Fruit fly (Drosophila melanogaster): Measurements from ENCODE around the gene ATPsynbetaL.

The ATPsynbetaL gene

dm6 chr3L:16128481-16128972, 30.9 kb downstream of the ATPsynbetaL start, which contains the start of gene Pgm1 (continued):
- peak in 1 of 2 experiments; percentile 82 for TF ChIP-seq Eip74EF (GFP tag; optimal IDR thresholded peaks at IDR 0.05)
- TF ChIP-seq MTF-1 (GFP tag; optimal IDR thresholded peaks at IDR 0.05; ENCODE audit: borderline replicate concordance), result no peak
- no peak for TF ChIP-seq CG15269 (tag; optimal IDR thresholded peaks at IDR 0.05)
- peak; percentile 75 for TF ChIP-seq CG15479 (GFP tag; optimal IDR thresholded peaks at IDR 0.05)
- TF ChIP-seq ato (GFP tag; IDR thresholded peaks at IDR 0.05; ENCODE audit: partially characterized antibody), result no peak
- peak; percentile 97 for TF ChIP-seq exex (tag; optimal IDR thresholded peaks at IDR 0.05)
- TF ChIP-seq maf-S (GFP tag; optimal IDR thresholded peaks at IDR 0.05), result peak; percentile 88
- peak; percentile 81 for TF ChIP-seq CG12236 (GFP tag; optimal IDR thresholded peaks at IDR 0.05)
- TF ChIP-seq cas (GFP tag; IDR thresholded peaks at IDR 0.05), result peak; percentile 49; the same call in 1 of the 2 replicates
- peak; percentile 65 for TF ChIP-seq CG8765 (GFP tag; IDR thresholded peaks at IDR 0.05)
- TF ChIP-seq az2 (GFP tag; optimal IDR thresholded peaks at IDR 0.05), result peak; percentile 83
- TF ChIP-seq cwo (GFP tag; optimal IDR thresholded peaks at IDR 0.05), result peak; percentile 82
- no peak for TF ChIP-seq Deaf1 (tag; optimal IDR thresholded peaks at IDR 0.05)
- TF ChIP-seq CG2120 (GFP tag; optimal IDR thresholded peaks at IDR 0.05), result peak; percentile 93
- TF ChIP-seq Dip3 (GFP tag; optimal IDR thresholded peaks at IDR 0.05), result peak; percentile 84
- peak; percentile 92 for TF ChIP-seq CG16863 (GFP tag; optimal IDR thresholded peaks at IDR 0.05)
- TF ChIP-seq pan (optimal IDR thresholded peaks at IDR 0.05), result no peak
- peak in 1 of 2 experiments; percentile 85 for TF ChIP-seq pan (GFP tag; optimal IDR thresholded peaks at IDR 0.05 in 1 of 2, IDR thresholded peaks at IDR 0.05 in 1 of 2)
- TF ChIP-seq CG14050 (GFP tag; IDR thresholded peaks at IDR 0.05), result peak; percentile 61
- TF ChIP-seq sd (tag; optimal IDR thresholded peaks at IDR 0.05), result no peak
- peak; percentile 42; the same call in 2 of the 3 replicates for TF ChIP-seq CG6175 (GFP tag; IDR thresholded peaks at IDR 0.05)
- peak; percentile 40; the same call in 1 of the 2 replicates for TF ChIP-seq CG6272 (GFP tag; IDR thresholded peaks at IDR 0.05)
- TF ChIP-seq dpn (GFP tag; optimal IDR thresholded peaks at IDR 0.05), result peak; percentile 89 to 90
- 0 out of 3 replicates have a peak, but pooled peaks have one; percentile 23 for TF ChIP-seq z (GFP tag; IDR thresholded peaks at IDR 0.05)
- TF ChIP-seq br (optimal IDR thresholded peaks at IDR 0.05), result no peak
- 0 out of 2 replicates have a peak, but pooled peaks have one; percentile 22 for TF ChIP-seq Dip2 (GFP tag; IDR thresholded peaks at IDR 0.05)
- peak; percentile 87 for TF ChIP-seq gcm2 (GFP tag; optimal IDR thresholded peaks at IDR 0.05)
- no peak for TF ChIP-seq CG7963 (GFP tag; IDR thresholded peaks at IDR 0.05; ENCODE audit: partially characterized antibody)
- peak; percentile 61 for TF ChIP-seq emc (GFP tag; optimal IDR thresholded peaks at IDR 0.05)
- TF ChIP-seq CG1792 (GFP tag; optimal IDR thresholded peaks at IDR 0.05), result peak; percentile 83
- no peak for TF ChIP-seq unpg (GFP tag; optimal IDR thresholded peaks at IDR 0.05)
- TF ChIP-seq CG12744 (GFP tag; optimal IDR thresholded peaks at IDR 0.05), result peak; percentile 82
- peak; percentile 48; the same call in 1 of the 3 replicates for TF ChIP-seq H15 (GFP tag; IDR thresholded peaks at IDR 0.05)
- peak; percentile 91 for TF ChIP-seq bab2 (GFP tag; optimal IDR thresholded peaks at IDR 0.05)
- peak; percentile 73; the same call in 2 of the 3 replicates for TF ChIP-seq ken (GFP tag; IDR thresholded peaks at IDR 0.05)
- peak in 1 of 2 experiments; percentile 80 for TF ChIP-seq Hr78 (GFP tag; optimal IDR thresholded peaks at IDR 0.05)
- TF ChIP-seq lmd (GFP tag; IDR thresholded peaks at IDR 0.05), result peak; percentile 85; the same call in 1 of the 2 replicates
- peak; percentile 58 for TF ChIP-seq Ets97D (GFP tag; optimal IDR thresholded peaks at IDR 0.05)
- TF ChIP-seq hbn (GFP tag; IDR thresholded peaks at IDR 0.05; ENCODE audit: partially characterized antibody), result no peak
- peak; percentile 99 for TF ChIP-seq sens (GFP tag)
- peak; percentile 84 for TF ChIP-seq CG12219 (GFP tag; optimal IDR thresholded peaks at IDR 0.05)
- TF ChIP-seq CG14441 (GFP tag; IDR thresholded peaks at IDR 0.05), result peak; percentile 78
- no peak for TF ChIP-seq knrl (GFP tag; IDR thresholded peaks at IDR 0.05; ENCODE audit: partially characterized antibody)
- TF ChIP-seq gro (GFP tag; optimal IDR thresholded peaks at IDR 0.05), result peak; percentile 94
- TF ChIP-seq CG2199 (GFP tag; IDR thresholded peaks at IDR 0.05), result no peak
- TF ChIP-seq CG32767 (GFP tag; IDR thresholded peaks at IDR 0.05), result peak; percentile 46
- TF ChIP-seq sob (GFP tag; IDR thresholded peaks at IDR 0.05), result peak; percentile 59; the same call in 1 of the 2 replicates
- TF ChIP-seq CG10565 (GFP tag; optimal IDR thresholded peaks at IDR 0.05), result peak; percentile 10
- TF ChIP-seq CG8478 (optimal IDR thresholded peaks at IDR 0.05), result no peak
- TF ChIP-seq CG3726 (GFP tag; IDR thresholded peaks at IDR 0.05), result peak; percentile 68
- peak; percentile 72 for TF ChIP-seq CG31365 (tag; optimal IDR thresholded peaks at IDR 0.05)

Measured in whole organism, embryonic.